Worm (Caenorhabditis elegans) whole organism, midembryonic: ENCODE measurements around the gene cwp-5.

Source experiments
- T22C8.4 ChIP-seq: fragments of 200-800 bp; sonication (Bioruptor generic); IDR thresholded peaks from 2 replicates; pipeline ENCODE4 v1.3.6; 2022; ENCODE audit warnings: missing genetic modification characterization, missing compliant biosample characterization
- cog-1 ChIP-seq: sonication (generic microtip); optimal IDR thresholded peaks from 2 replicates; lab custom pipeline; 2016; ENCODE audit warnings: missing genetic modification characterization, missing compliant biosample characterization
- flt-1 ChIP-seq: fragments of 200-800 bp; sonication (Bioruptor generic); IDR thresholded peaks from 2 replicates; pipeline ENCODE4 v1.3.6; 2022; ENCODE audit warnings: missing genetic modification characterization, missing compliant biosample characterization
- klf-2 ChIP-seq: fragments of 200-800 bp; sonication (Bioruptor generic); conservative IDR thresholded peaks from 2 replicates; pipeline ENCODE4 v1.3.6; 2022; ENCODE audit warnings: missing genetic modification reagents, missing genetic modification characterization, missing compliant biosample characterization
- med-1 ChIP-seq: sonication (generic microtip); optimal IDR thresholded peaks from 2 replicates; lab custom pipeline; 2017; ENCODE audit warnings: missing genetic modification characterization, mild to moderate bottlenecking, missing compliant biosample characterization, antibody characterized with exemption, missing genetic modification reagents; ENCODE audit not compliant: insufficient read depth
- ref-1 ChIP-seq: fragments of 200-800 bp; sonication (Bioruptor generic); conservative IDR thresholded peaks from 2 replicates; pipeline ENCODE4 v1.3.6; 2022; ENCODE audit warnings: missing genetic modification reagents, missing genetic modification characterization, missing compliant biosample characterization
- tab-1 ChIP-seq: fragments of 200-800 bp; sonication (Bioruptor generic); IDR thresholded peaks from 2 replicates; pipeline ENCODE4 v1.3.6; 2022; ENCODE audit warnings: missing genetic modification characterization, missing compliant biosample characterization
- ztf-23 ChIP-seq: fragments of 200-800 bp; sonication (Bioruptor generic); IDR thresholded peaks from 2 replicates; pipeline ENCODE4 v1.3.6; 2022; ENCODE audit warnings: missing genetic modification reagents, missing genetic modification characterization, missing compliant biosample characterization
- ztf-29 ChIP-seq: fragments of 200-800 bp; sonication (Bioruptor generic); IDR thresholded peaks from 2 replicates; pipeline ENCODE4 v1.3.6; 2022; ENCODE audit warnings: missing genetic modification reagents, missing genetic modification characterization, missing compliant biosample characterization

The cwp-5 gene

DNA sequence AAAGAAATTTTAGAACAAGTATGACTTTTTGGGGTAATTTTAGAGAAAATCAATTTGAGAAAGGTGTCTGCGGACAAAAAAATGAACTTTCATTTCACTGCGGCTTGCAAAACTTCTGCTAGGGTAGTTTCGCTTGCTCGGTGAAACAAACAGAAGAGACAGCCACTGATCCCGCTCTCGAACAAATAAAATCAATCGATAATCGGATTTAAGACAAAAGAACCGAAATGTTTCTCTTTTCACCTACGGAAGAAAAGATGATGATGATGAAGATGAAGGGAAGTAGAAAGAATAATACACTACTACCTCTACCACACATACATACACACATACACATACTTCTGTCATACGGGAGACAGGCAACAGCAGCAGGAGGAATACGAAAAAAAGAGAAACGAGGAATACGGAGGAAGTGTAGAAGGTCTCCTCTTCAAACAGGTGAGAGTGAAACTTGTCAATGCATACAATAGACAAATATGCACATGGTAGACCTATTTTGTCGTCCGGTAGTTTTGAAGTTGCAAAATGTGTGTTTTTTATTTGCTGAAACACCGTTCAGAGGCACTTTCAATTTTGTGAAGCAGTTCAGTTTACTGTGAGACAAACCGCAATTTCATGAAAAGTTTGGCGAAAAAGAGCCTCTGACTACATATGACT, 32.5 kb downstream of the cwp-5 start:
- TF ChIP-seq ref-1 (GFP tag; lab: Robert Waterston, UW), result no peak
- TF ChIP-seq klf-2, result no peak
- peak; percentile 65 for TF ChIP-seq T22C8.4 (GFP tag; lab: Robert Waterston, UW)

DNA sequence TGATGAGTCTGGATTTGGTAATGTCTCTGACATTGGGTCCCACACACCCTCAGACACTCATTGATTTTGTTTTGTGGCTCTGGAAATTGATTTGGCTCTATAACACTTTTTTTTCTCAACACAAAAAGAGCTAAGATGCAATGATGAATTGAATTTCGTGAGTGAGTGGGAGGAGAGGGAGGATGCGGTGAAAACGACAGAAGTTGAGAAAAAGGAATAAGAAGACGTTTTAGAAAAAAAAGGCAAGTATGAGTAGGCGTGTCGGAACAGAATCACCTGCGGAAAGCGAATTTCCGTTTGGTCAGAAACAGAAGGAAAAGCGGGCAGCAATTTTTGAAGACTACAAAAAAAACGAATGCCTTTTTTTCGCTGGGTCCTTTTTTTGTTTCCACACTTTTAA, 34.0 kb downstream of the cwp-5 start:
- no peak for TF ChIP-seq tab-1 (GFP tag; lab: Robert Waterston, UW)
- no peak for TF ChIP-seq cog-1 (tag; lab: Kevin White, UChicago)
- no peak for TF ChIP-seq flt-1
- no peak for TF ChIP-seq klf-2
- no peak for TF ChIP-seq ztf-23 (GFP tag; lab: Robert Waterston, UW)
- no peak for TF ChIP-seq med-1
- TF ChIP-seq ztf-29 (GFP tag; lab: Robert Waterston, UW), result no peak
- TF ChIP-seq T22C8.4 (GFP tag; lab: Robert Waterston, UW), result no peak
- TF ChIP-seq ref-1 (GFP tag; lab: Robert Waterston, UW), result no peak

DNA sequence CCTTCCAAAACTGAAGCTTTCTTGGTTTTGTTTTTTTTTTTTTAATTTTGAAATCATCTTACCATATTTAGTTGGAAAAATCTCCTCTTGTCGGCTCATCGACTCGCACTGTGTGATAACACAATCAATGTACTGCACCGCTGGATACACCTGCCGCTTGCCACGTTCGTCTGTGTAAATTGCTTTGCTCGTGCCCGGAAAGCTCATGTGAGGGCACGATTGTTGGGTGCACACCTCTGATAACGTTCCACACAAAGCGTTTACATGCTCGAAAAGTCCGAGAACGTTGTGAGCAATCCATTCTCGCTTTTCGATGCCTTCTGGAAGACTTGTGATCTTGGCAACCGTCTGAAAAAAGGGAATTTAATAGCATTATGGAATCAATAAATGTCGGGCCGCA, 35.2 kb downstream of the cwp-5 start:
- no peak for TF ChIP-seq klf-2
- TF ChIP-seq ztf-23 (GFP tag; lab: Robert Waterston, UW), result no peak

DNA sequence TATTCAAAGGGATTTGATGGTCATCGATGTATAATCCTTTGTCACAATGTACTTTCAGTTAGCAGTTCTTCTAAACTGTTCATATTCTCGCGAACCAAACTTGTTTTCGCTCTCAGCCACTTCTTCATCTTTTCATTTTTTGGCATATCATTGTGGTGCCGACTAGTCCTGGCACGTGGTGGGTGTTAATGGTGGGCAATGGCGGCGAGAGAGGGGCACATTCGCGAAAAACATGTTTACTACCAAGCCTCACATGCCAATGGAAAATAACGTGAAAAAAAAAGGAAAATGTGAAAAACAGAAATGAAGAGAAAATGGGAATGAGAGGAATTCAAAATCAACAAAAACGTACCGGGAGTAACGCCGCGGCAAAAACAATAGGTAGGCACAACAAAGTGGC, 42.7 kb downstream of the cwp-5 start:
- TF ChIP-seq med-1, result no peak
- TF ChIP-seq klf-2, result no peak
- TF ChIP-seq flt-1, result no peak
- no peak for TF ChIP-seq ref-1 (GFP tag; lab: Robert Waterston, UW)
- TF ChIP-seq cog-1 (tag; lab: Kevin White, UChicago), result no peak
- TF ChIP-seq ztf-29 (GFP tag; lab: Robert Waterston, UW), result no peak
- no peak for TF ChIP-seq tab-1 (GFP tag; lab: Robert Waterston, UW)
- no peak for TF ChIP-seq T22C8.4 (GFP tag; lab: Robert Waterston, UW)
- no peak for TF ChIP-seq ztf-23 (GFP tag; lab: Robert Waterston, UW)

DNA sequence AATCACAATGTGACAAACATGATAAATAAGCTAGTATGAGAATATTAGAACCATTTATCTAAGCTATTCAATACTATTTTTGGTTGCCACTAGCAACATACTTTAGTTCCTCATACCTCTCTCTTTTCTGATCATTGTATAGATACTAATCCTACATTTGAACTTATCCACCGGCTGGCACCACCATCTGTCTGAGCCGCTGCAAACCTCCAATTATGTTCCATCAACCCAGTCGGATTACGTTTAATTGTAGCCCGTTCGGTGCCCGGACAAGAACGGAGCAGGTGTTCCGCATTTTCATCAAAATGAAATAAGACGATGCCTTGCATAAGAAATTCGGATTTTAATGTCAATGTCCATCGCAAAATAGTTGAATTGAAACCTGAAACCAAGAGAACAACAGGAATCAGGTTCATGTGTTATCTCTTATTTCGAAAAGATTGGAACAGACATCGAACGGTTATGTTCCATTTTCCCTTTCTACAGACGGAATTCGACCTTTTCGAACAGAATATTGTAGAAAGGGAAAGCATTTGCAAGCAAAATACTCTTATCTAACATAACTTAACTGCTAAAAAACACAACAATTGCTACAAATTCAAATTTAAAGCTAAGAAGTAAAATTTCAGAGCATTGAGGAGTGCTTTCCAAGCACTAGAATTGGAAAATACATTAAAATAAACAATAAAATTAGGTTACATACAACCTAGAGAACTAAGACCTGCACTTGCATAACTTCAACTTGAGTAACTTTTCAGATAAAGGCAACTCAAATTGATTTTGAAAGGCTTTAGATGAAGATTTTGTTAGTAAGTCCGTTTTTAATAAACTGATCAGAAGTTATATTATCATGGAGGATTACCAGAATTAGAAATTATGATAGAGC, 43.5 kb downstream of the cwp-5 start:
- peak; percentile 49; the same call in 1 of the 2 replicates for TF ChIP-seq flt-1
- no peak for TF ChIP-seq med-1
- TF ChIP-seq T22C8.4 (GFP tag; lab: Robert Waterston, UW), result no peak
- TF ChIP-seq klf-2, result no peak
- no peak for TF ChIP-seq tab-1 (GFP tag; lab: Robert Waterston, UW)
- TF ChIP-seq ztf-23 (GFP tag; lab: Robert Waterston, UW), result no peak
- peak; percentile 13 for TF ChIP-seq cog-1 (tag; lab: Kevin White, UChicago)

DNA sequence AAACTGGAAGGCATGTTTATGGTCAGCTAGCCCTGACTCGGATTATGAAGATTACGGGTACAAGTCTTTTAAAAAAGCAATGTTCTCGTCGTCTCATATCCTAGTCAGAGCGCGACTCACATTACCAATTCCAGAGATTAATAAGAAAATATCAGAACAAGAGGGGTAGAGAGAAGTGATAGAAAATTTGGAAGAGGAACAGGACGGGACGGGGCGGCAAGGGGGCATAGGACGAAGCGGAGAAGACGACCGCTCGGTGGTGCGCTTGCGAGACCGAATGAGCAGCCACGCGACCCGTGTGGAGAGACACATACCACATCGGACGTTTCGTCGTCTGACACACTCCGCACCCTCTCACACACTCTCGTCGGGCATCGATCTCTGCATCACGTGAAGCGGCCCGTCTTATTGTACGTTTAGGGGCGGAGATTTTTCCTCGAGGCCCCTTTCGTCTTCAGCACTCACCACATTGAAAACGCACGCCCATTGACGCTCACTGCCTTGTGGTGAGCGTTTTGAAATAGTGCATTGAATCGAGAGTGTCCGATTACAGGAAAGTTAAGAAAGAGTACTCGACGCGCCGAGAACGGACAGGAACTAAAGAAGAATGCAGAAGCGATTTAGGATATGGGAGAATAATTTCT, 44.7 kb downstream of the cwp-5 start:
- TF ChIP-seq klf-2 (no peak), T22C8.4 (GFP tag; lab: Robert Waterston, UW) (peak; percentile 73), cog-1 (tag; lab: Kevin White, UChicago) (peak; percentile 87), med-1 (no peak), flt-1 (peak; percentile 84), tab-1 (GFP tag; lab: Robert Waterston, UW) (peak; percentile 79), ztf-23 (GFP tag; lab: Robert Waterston, UW) (no peak; the same call in 1 of the 2 replicates), ref-1 (GFP tag; lab: Robert Waterston, UW) (0 out of 2 replicates have a peak, but pooled peaks have one; percentile 9), ztf-29 (GFP tag; lab: Robert Waterston, UW) (peak; percentile 35; the same call in 1 of the 2 replicates)

DNA sequence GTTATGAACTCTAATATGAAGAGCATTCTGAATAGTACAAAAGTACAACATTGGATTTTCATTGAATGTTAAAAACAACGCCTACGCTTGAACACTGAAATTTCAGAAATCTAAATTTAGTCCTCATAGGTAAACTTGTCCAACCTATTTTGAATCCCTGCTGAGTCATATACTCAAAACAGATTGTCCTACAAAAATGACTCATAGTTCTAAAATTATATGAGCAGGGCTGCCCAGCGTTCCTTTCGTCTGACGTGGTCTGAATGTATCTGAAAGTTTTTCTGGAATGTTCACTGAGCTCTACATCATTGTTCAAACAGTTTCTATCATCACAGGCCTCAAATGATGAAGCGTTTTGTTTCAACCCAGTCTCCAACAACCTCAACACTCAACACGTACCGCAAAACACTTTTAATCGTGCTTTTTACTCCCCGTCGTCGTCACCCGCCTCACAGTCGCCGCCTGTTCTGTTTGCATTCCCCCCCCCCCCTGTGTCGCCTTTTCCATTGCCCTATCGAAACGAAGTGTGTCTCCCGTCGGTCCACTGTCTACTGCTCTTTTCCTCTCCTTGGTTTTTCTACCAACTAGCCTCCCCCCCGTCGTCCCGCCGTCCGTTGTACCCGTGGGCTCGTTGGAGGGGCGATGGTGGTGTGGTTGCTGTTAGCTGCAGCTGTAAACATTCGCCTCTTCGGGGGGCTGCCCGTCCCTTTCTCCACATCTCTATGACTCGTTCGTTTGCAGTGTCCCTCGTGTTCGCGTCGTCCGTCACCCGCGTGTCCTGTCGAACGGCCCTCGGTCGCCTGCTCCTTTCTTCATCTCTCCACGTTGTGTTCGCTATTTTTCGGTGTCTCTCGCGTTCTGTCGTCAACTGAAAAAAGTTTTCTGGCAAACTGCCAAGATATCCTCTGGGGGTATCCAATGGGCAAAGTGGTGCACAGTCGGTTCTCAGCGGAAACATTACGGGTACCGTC, 45.7 kb downstream of the cwp-5 start:
- TF ChIP-seq tab-1 (GFP tag; lab: Robert Waterston, UW) (0 out of 2 replicates have a peak, but pooled peaks have one; percentile 53), T22C8.4 (GFP tag; lab: Robert Waterston, UW) (0 out of 2 replicates have a peak, but pooled peaks have one; percentile 21), klf-2 (no peak), flt-1 (no peak; the same call in none of the 2 replicates), cog-1 (tag; lab: Kevin White, UChicago) (peak; percentile 5), ztf-23 (GFP tag; lab: Robert Waterston, UW) (peak; percentile 68), med-1 (peak; percentile 6), ref-1 (GFP tag; lab: Robert Waterston, UW) (no peak), ztf-29 (GFP tag; lab: Robert Waterston, UW) (peak; percentile 51; the same call in 1 of the 2 replicates)

DNA sequence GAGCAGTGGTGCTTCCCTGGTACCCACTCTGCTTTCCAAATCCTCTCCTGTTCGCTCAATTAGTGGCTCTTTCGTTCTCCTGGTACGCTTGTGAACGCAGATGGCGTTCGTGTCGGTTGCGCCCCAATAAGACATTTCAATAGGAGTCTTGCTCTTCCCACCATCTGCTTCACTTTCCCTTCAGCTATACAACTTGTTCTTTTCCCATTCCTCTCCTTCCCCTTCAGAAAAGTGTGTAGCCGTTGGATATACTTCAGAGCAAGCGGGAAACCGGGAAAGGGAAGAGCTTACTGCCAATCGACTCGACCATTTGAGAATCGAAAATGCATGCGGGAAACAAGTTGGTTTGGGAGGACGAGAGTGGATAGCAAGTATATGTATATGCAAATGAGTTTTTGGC, 46.5 kb downstream of the cwp-5 start:
- TF ChIP-seq ref-1 (GFP tag; lab: Robert Waterston, UW), result no peak
- TF ChIP-seq cog-1 (tag; lab: Kevin White, UChicago), result peak; percentile 51
- TF ChIP-seq tab-1 (GFP tag; lab: Robert Waterston, UW), result peak; percentile 54; the same call in 1 of the 2 replicates
- no peak for TF ChIP-seq flt-1

DNA sequence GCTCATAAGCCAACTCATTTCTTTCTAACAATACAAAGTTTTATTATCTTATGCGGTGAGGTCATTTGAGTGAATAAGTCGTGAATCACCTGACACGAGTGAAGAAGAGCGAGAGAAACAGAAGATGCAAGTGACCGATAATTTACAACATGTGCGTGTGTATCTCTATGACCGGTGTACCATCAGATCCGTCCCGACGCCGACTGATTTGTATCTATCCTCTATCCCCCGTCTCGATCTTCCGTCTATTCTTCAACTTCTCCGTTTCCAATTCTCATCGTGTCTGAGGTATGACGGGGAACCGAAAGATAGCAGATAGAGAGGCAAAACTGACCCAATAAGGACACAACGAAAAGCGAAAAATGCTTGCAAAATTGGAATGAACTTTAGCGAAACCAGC, 48.3 kb downstream of the cwp-5 start, which contains the start of gene F09A5.3:
Gene F09A5.3 (plus strand): TSS at position 162 of the 400 bp plus-strand sequence.
- no peak for TF ChIP-seq med-1
- peak; percentile 8 for TF ChIP-seq cog-1 (tag; lab: Kevin White, UChicago)
